Worm (Caenorhabditis elegans) whole organism, L2 larva: ENCODE results near the gene ZK512.10.
A peak's percentile ranks its signal among the peaks of the same experiment; 100 is the strongest.

Experiments used
- C34F6.9 ChIP-seq: fragments of 150-350 bp; optimal IDR thresholded peaks from 2 replicates; lab custom pipeline; 2014; ENCODE audit warnings: missing biosample characterization, missing genetic modification characterization
- F13H6.1 ChIP-seq: sonication (generic microtip); optimal IDR thresholded peaks from 2 replicates; lab custom pipeline; 2016; ENCODE audit warnings: missing genetic modification characterization, missing compliant biosample characterization
- Y55F3AM.14 ChIP-seq: fragments of 200-800 bp; sonication (Bioruptor generic); optimal IDR thresholded peaks from 2 replicates; lab custom pipeline; 2018; ENCODE audit warnings: mild to moderate bottlenecking, missing genetic modification characterization, missing compliant biosample characterization
- ZK546.5 ChIP-seq: sonication (generic microtip); optimal IDR thresholded peaks from 2 replicates; lab custom pipeline; 2017; ENCODE audit warnings: missing biosample characterization, missing genetic modification characterization
- alr-1 ChIP-seq: fragments of 150-350 bp; optimal IDR thresholded peaks from 2 replicates; lab custom pipeline; 2014; ENCODE audit warnings: missing biosample characterization, missing genetic modification characterization
- aly-2 ChIP-seq: fragments of 150-350 bp; optimal IDR thresholded peaks from 2 replicates; lab custom pipeline; 2014; ENCODE audit warnings: missing biosample characterization, missing genetic modification characterization
- ama-1 ChIP-seq: fragments of 150-350 bp; optimal IDR thresholded peaks from 2 replicates; lab custom pipeline; 2018; ENCODE audit warnings: inconsistent platforms
- blmp-1 ChIP-seq: sonication (generic microtip); optimal IDR thresholded peaks from 2 replicates; lab custom pipeline; 2017; ENCODE audit warnings: missing genetic modification characterization, mild to moderate bottlenecking, missing compliant biosample characterization, antibody characterized with exemption, moderate library complexity; ENCODE audit not compliant: insufficient read depth
- ceh-16 ChIP-seq: fragments of 150-350 bp; optimal IDR thresholded peaks from 2 replicates; lab custom pipeline; 2014; ENCODE audit warnings: missing biosample characterization, missing genetic modification characterization
- ceh-82 ChIP-seq: fragments of 150-350 bp; optimal IDR thresholded peaks from 2 replicates; lab custom pipeline; 2014; ENCODE audit warnings: missing biosample characterization, missing genetic modification characterization
- crh-2 ChIP-seq: sonication (generic microtip); optimal IDR thresholded peaks from 2 replicates; lab custom pipeline; 2017; ENCODE audit warnings: missing biosample characterization, missing genetic modification characterization
- dmd-4 ChIP-seq: sonication (generic microtip); optimal IDR thresholded peaks from 2 replicates; lab custom pipeline; 2017; ENCODE audit warnings: missing biosample characterization, missing genetic modification characterization
- egl-27 ChIP-seq: sonication (generic microtip); optimal IDR thresholded peaks from 3 replicates; lab custom pipeline; 2017; ENCODE audit warnings: missing biosample characterization, missing genetic modification reagents, missing genetic modification characterization
- elt-1 ChIP-seq: fragments of 150-350 bp; optimal IDR thresholded peaks from 2 replicates; lab custom pipeline; 2014; ENCODE audit warnings: missing biosample characterization, missing genetic modification characterization
- elt-3 ChIP-seq: sonication (generic microtip); optimal IDR thresholded peaks from 2 replicates; lab custom pipeline; 2017; ENCODE audit warnings: missing biosample characterization, missing genetic modification characterization
- fos-1 ChIP-seq: fragments of 150-350 bp; optimal IDR thresholded peaks from 2 replicates; lab custom pipeline; 2014; ENCODE audit warnings: missing biosample characterization, missing genetic modification characterization
- gmeb-1 ChIP-seq: fragments of 150-350 bp; optimal IDR thresholded peaks from 2 replicates; lab custom pipeline; 2014; ENCODE audit warnings: missing biosample characterization, missing genetic modification characterization
- lin-11 ChIP-seq: fragments of 150-350 bp; sonication (generic microtip); optimal IDR thresholded peaks from 2 replicates; lab custom pipeline; 2014; ENCODE audit warnings: missing biosample characterization, missing genetic modification characterization, inconsistent platforms, mixed read lengths
- lin-13 ChIP-seq: fragments of 150-350 bp; optimal IDR thresholded peaks from 2 replicates; lab custom pipeline; 2014; ENCODE audit warnings: missing biosample characterization, missing genetic modification reagents, missing genetic modification characterization
- lsy-2 ChIP-seq, 2 experiments: fragments of 150-350 bp in 1 of 2; sonication (generic microtip) in 1 of 2; optimal IDR thresholded peaks; 2 replicates each; lab custom pipeline; 2014 to 2017; ENCODE audit warnings: missing biosample characterization in 2 of 2, missing genetic modification characterization in 2 of 2
- mab-5 ChIP-seq: fragments of 150-350 bp; optimal IDR thresholded peaks from 2 replicates; lab custom pipeline; 2014; ENCODE audit warnings: missing biosample characterization, missing genetic modification characterization
- mbf-1 ChIP-seq: sonication (generic microtip); optimal IDR thresholded peaks from 2 replicates; lab custom pipeline; 2017; ENCODE audit warnings: missing biosample characterization, missing genetic modification characterization
- mdl-1 ChIP-seq, 2 experiments: fragments of 150-350 bp in 1 of 2; sonication (generic microtip) in 1 of 2; optimal IDR thresholded peaks; 2 replicates each; lab custom pipeline; 2017; ENCODE audit warnings: missing biosample characterization in 2 of 2, missing genetic modification characterization in 2 of 2
- nhr-10 ChIP-seq: sonication (generic microtip); optimal IDR thresholded peaks from 2 replicates; lab custom pipeline; 2017; ENCODE audit warnings: missing biosample characterization, missing genetic modification characterization
- nhr-12 ChIP-seq: fragments of 150-350 bp; optimal IDR thresholded peaks from 2 replicates; lab custom pipeline; 2014; ENCODE audit warnings: missing biosample characterization, missing genetic modification characterization
- nhr-129 ChIP-seq: fragments of 150-350 bp; optimal IDR thresholded peaks from 2 replicates; lab custom pipeline; 2014; ENCODE audit warnings: missing biosample characterization, missing genetic modification characterization
- nhr-21 ChIP-seq: fragments of 150-350 bp; optimal IDR thresholded peaks from 2 replicates; lab custom pipeline; 2014; ENCODE audit warnings: missing biosample characterization, missing genetic modification characterization
- nhr-23 ChIP-seq: fragments of 150-350 bp; optimal IDR thresholded peaks from 2 replicates; lab custom pipeline; 2014; ENCODE audit warnings: missing biosample characterization, missing genetic modification reagents, missing genetic modification characterization
- nhr-237 ChIP-seq: fragments of 150-350 bp; optimal IDR thresholded peaks from 2 replicates; lab custom pipeline; 2014; ENCODE audit warnings: missing biosample characterization, missing genetic modification characterization
- nhr-25 ChIP-seq: fragments of 150-350 bp; sonication (generic microtip); optimal IDR thresholded peaks from 3 replicates; lab custom pipeline; 2014; ENCODE audit warnings: missing biosample characterization, missing genetic modification characterization
- nhr-6 ChIP-seq: fragments of 150-350 bp; optimal IDR thresholded peaks from 2 replicates; lab custom pipeline; 2014; ENCODE audit warnings: missing biosample characterization, missing genetic modification characterization
- nhr-77 ChIP-seq: fragments of 150-350 bp; optimal IDR thresholded peaks from 2 replicates; lab custom pipeline; 2014; ENCODE audit warnings: missing biosample characterization, missing genetic modification characterization
- peb-1 ChIP-seq: fragments of 150-350 bp; optimal IDR thresholded peaks from 2 replicates; lab custom pipeline; 2014; ENCODE audit warnings: missing biosample characterization, missing genetic modification characterization
- sem-4 ChIP-seq: fragments of 150-350 bp; optimal IDR thresholded peaks from 2 replicates; lab custom pipeline; 2014; ENCODE audit warnings: missing biosample characterization, missing genetic modification reagents, missing genetic modification characterization
- skn-1 ChIP-seq: sonication (generic microtip); optimal IDR thresholded peaks from 2 replicates; lab custom pipeline; 2017; ENCODE audit warnings: missing biosample characterization, missing genetic modification characterization
- sma-3 ChIP-seq: sonication (generic microtip); optimal IDR thresholded peaks from 2 replicates; lab custom pipeline; 2016; ENCODE audit warnings: missing genetic modification reagents, missing genetic modification characterization, missing compliant biosample characterization
- sma-9 ChIP-seq, 2 experiments: fragments of 150-350 bp in 1 of 2; sonication (generic microtip) in 1 of 2; optimal IDR thresholded peaks; 2 replicates each; lab custom pipeline; 2014 to 2016; ENCODE audit warnings: missing genetic modification characterization in 2 of 2, mild to moderate bottlenecking in 1 of 2, missing biosample characterization in 1 of 2, missing compliant biosample characterization in 1 of 2, missing genetic modification reagents in 1 of 2, moderate library complexity in 1 of 2
- snpc-4 ChIP-seq: fragments of 150-350 bp; optimal IDR thresholded peaks from 2 replicates; lab custom pipeline; 2014; ENCODE audit warnings: missing biosample characterization, missing genetic modification characterization
- unc-55 ChIP-seq: fragments of 150-350 bp; sonication (generic microtip); optimal IDR thresholded peaks from 3 replicates; lab custom pipeline; 2014; ENCODE audit warnings: missing biosample characterization, missing genetic modification reagents, missing genetic modification characterization
- unc-62 ChIP-seq: fragments of 150-350 bp; optimal IDR thresholded peaks from 2 replicates; lab custom pipeline; 2014; ENCODE audit warnings: missing biosample characterization, missing genetic modification reagents, missing genetic modification characterization
- ztf-1 ChIP-seq: fragments of 200-800 bp; sonication (Bioruptor generic); conservative IDR thresholded peaks from 2 replicates; pipeline ENCODE4 v1.3.6; 2022; ENCODE audit warnings: missing genetic modification characterization, missing compliant biosample characterization

The ZK512.10 gene

DNA sequence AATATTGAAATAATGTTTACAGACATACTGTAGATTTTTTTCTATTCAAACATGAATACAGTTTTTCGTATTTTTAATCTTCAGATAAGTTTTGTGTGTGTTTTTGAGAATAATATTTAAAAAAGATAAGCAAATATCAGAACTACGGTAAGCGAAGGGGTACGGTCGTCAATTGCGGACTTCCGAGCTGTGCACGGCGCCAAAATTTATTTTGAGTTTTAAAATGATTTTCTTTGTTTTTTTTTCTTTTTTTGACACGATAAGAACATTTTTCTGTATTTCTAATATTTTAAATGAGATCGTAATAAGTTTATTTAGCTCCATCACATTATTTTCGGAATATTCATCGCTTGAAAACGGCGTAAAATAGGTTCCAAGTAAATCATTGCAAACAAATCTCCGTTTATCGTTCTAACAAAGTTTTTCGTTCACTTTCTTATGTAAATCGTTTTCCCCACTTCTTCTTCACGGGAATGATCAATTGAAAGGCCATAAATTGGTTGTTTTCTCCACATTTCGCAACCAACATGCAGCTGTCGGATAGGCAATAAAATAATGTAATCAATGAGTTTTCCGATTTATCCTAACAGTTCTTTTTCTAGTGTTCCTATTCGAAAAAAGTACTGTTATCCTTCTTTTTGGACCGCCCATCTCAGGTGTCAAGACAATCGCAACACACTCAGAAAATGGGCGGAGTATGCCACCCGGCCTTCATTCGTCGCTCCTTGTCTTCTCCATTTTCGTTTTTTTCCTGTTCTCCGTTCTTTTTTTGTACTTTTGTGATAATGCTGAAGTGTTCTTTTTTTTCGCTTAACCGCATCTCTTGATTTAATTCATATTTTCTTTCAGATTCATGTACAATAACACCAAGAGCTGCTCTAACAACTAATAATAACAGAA lies 39.0 kb upstream of the ZK512.10 start, which contains the start of gene glp-1:
Gene glp-1, plus strand, starts transcription at position 850 of the 900 bp plus-strand sequence.
- TF ChIP-seq ZK546.5 = no peak
- no peak for TF ChIP-seq mbf-1 (tag; lab: Kevin White, UChicago)
- no peak for TF ChIP-seq nhr-6 (tag; lab: Kevin White, UChicago)
- TF ChIP-seq egl-27 (tag; lab: Kevin White, UChicago) = no peak
- TF ChIP-seq lin-13 (GFP tag; lab: Kevin White, UChicago) = no peak
- no peak for TF ChIP-seq sma-3 (GFP tag; lab: Kevin White, UChicago)
- no peak for TF ChIP-seq aly-2
- no peak for TF ChIP-seq skn-1
- no peak for TF ChIP-seq nhr-23 (tag; lab: Kevin White, UChicago)
- TF ChIP-seq nhr-10 = no peak
- no peak for TF ChIP-seq ceh-16 (tag; lab: Kevin White, UChicago)
- no peak for TF ChIP-seq unc-62
- no peak for TF ChIP-seq elt-3 (tag; lab: Kevin White, UChicago)

- no peak for TF ChIP-seq mdl-1 (tag; optimal IDR thresholded peaks at IDR 0.05; lab: Kevin White, UChicago)
- TF ChIP-seq lin-11 (tag; lab: Kevin White, UChicago) = no peak
- no peak for TF ChIP-seq nhr-10
- no peak for TF ChIP-seq ZK546.5
- no peak for TF ChIP-seq nhr-21 (tag; lab: Kevin White, UChicago)
- TF ChIP-seq C34F6.9 (tag; lab: Kevin White, UChicago) = no peak
- no peak for TF ChIP-seq snpc-4 (tag; lab: Kevin White, UChicago)
- TF ChIP-seq ceh-82 (tag; lab: Kevin White, UChicago) = no peak
- no peak for TF ChIP-seq F13H6.1 (tag; lab: Kevin White, UChicago)
Observed at ce11 chrIII:9101212-9101611, 29.5 kb upstream of the ZK512.10 start, which contains the start of gene ZK507.1. ZK507.1 (minus strand) TSS chrIII:9101312.

- TF ChIP-seq lin-13 (GFP tag; lab: Kevin White, UChicago) = no peak
- no peak for TF ChIP-seq elt-1 (tag; lab: Kevin White, UChicago)
- no peak for TF ChIP-seq elt-3 (tag; lab: Kevin White, UChicago)
- no peak for TF ChIP-seq gmeb-1
- TF ChIP-seq ztf-1 (GFP tag; lab: Robert Waterston, UW) = no peak
- TF ChIP-seq dmd-4 (tag; lab: Kevin White, UChicago) = no peak
- no peak for TF ChIP-seq egl-27 (tag; lab: Kevin White, UChicago)
- TF ChIP-seq nhr-23 (tag; lab: Kevin White, UChicago) = no peak
- no peak for TF ChIP-seq mdl-1 (tag; optimal IDR thresholded peaks at IDR 0.05; lab: Kevin White, UChicago)
- TF ChIP-seq, all 48 proteins: peak for 0
Observed at ce11 chrIII:9103643-9104042, 27.0 kb upstream of the ZK512.10 start, which contains the start of gene dos-1. dos-1 (plus strand) TSS chrIII:9103943.

DNA sequence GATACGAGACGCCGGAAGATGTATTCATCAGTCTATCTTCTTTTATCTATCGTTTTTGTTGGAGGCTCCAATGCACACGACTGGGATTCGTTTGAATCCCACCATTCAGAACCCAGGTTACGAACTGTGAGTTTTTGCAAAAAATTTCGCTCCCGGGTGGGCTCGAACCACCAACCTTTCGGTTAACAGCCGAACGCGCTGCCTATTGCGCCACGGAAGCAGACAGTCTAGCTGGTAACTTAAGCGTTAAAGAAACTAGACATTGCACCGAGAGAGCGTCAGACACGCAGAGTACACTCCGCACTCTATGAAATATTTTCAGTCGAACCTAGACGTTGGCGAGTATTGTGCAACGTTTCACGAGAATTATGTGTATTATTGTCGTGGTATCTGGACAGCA lies 26.6 kb upstream of the ZK512.10 start:
- no peak for TF ChIP-seq peb-1
- TF ChIP-seq ztf-1 (GFP tag; lab: Robert Waterston, UW) = no peak
- TF ChIP-seq nhr-237 (tag; lab: Kevin White, UChicago) = no peak
- no peak for TF ChIP-seq lsy-2 (tag; optimal IDR thresholded peaks at IDR 0.05; lab: Kevin White, UChicago)
- TF ChIP-seq snpc-4 (tag; lab: Kevin White, UChicago) = no peak
- no peak for TF ChIP-seq nhr-21 (tag; lab: Kevin White, UChicago)
- TF ChIP-seq fos-1 = peak; percentile 13
- TF ChIP-seq sma-3 (GFP tag; lab: Kevin White, UChicago) = peak; percentile 4
- TF ChIP-seq skn-1 = no peak
- TF ChIP-seq C34F6.9 (tag; lab: Kevin White, UChicago) = no peak
- no peak for TF ChIP-seq nhr-12 (tag; lab: Kevin White, UChicago)
- no peak for TF ChIP-seq nhr-10
- peak; percentile 75 for TF ChIP-seq nhr-129 (tag; lab: Kevin White, UChicago)
- TF ChIP-seq alr-1 (tag; lab: Kevin White, UChicago) = no peak
- no peak for TF ChIP-seq nhr-6 (tag; lab: Kevin White, UChicago)
- no peak for TF ChIP-seq mab-5 (tag; lab: Kevin White, UChicago)
- no peak for TF ChIP-seq ama-1 (lab: Kevin White, UChicago)
- TF ChIP-seq elt-1 (tag; lab: Kevin White, UChicago) = no peak
- peak; percentile 9 for TF ChIP-seq Y55F3AM.14 (GFP tag; lab: Kevin White, UChicago)
- TF ChIP-seq nhr-77 (tag; lab: Kevin White, UChicago) = no peak
- TF ChIP-seq egl-27 (tag; lab: Kevin White, UChicago) = no peak
- TF ChIP-seq ceh-82 (tag; lab: Kevin White, UChicago) = no peak
- no peak for TF ChIP-seq unc-62
- TF ChIP-seq mdl-1 (tag; optimal IDR thresholded peaks at IDR 0.05; lab: Kevin White, UChicago) = no peak
- TF ChIP-seq nhr-23 (tag; lab: Kevin White, UChicago) = no peak
- peak; percentile 27 for TF ChIP-seq sma-9 (GFP tag; optimal IDR thresholded peaks at IDR 0.05; lab: Kevin White, UChicago)
- TF ChIP-seq sma-9 (tag; optimal IDR thresholded peaks at IDR 0.05; lab: Kevin White, UChicago) = no peak
- no peak for TF ChIP-seq nhr-25 (tag; lab: Kevin White, UChicago)
- no peak for TF ChIP-seq elt-3 (tag; lab: Kevin White, UChicago)
- peak; percentile 56 for TF ChIP-seq gmeb-1
- no peak for TF ChIP-seq dmd-4 (tag; lab: Kevin White, UChicago)
- TF ChIP-seq unc-55 (GFP tag; lab: Kevin White, UChicago) = peak; percentile 57
- TF ChIP-seq blmp-1 (tag; lab: Kevin White, UChicago) = no peak
- TF ChIP-seq sem-4 (tag; lab: Kevin White, UChicago) = no peak
- TF ChIP-seq crh-2 = no peak
- TF ChIP-seq ceh-16 (tag; lab: Kevin White, UChicago) = no peak
- no peak for TF ChIP-seq lin-11 (tag; lab: Kevin White, UChicago)
- peak; percentile 23 for TF ChIP-seq F13H6.1 (tag; lab: Kevin White, UChicago)
